Worm (Caenorhabditis elegans) whole organism, young adult: ENCODE measurements around the gene col-14.

Source experiments
- B0035.1 ChIP-seq: sonication (generic microtip); optimal IDR thresholded peaks from 2 replicates; lab custom pipeline; 2016; ENCODE audit warnings: missing genetic modification characterization, mild to moderate bottlenecking, missing compliant biosample characterization, missing genotype, missing genetic modification reagents
- F10E7.11 ChIP-seq: sonication (generic microtip); optimal IDR thresholded peaks from 2 replicates; lab custom pipeline; 2017; ENCODE audit warnings: mild to moderate bottlenecking, missing genetic modification characterization, moderate library complexity, missing compliant biosample characterization
- F37B4.10 ChIP-seq: fragments of 200-800 bp; sonication (Bioruptor generic); IDR thresholded peaks from 2 replicates; pipeline ENCODE4 v1.3.6; 2022; ENCODE audit warnings: missing genetic modification characterization, missing compliant biosample characterization
- F57C9.4 ChIP-seq: sonication (generic microtip); optimal IDR thresholded peaks from 2 replicates; lab custom pipeline; 2017; ENCODE audit warnings: mild to moderate bottlenecking, missing genetic modification characterization, missing compliant biosample characterization
- K12H6.12 ChIP-seq: fragments of 200-800 bp; sonication (Bioruptor generic); optimal IDR thresholded peaks from 2 replicates; lab custom pipeline; 2018; ENCODE audit warnings: mild to moderate bottlenecking, missing genetic modification characterization, missing compliant biosample characterization
- T07F8.4 ChIP-seq: sonication (generic microtip); optimal IDR thresholded peaks from 2 replicates; lab custom pipeline; 2016; ENCODE audit warnings: mild to moderate bottlenecking, missing genetic modification characterization, moderate library complexity, missing compliant biosample characterization
- Y53F4B.3 ChIP-seq: fragments of 200-800 bp; sonication (Bioruptor generic); IDR thresholded peaks from 2 replicates; pipeline ENCODE4 v1.3.6; 2022; ENCODE audit warnings: missing genetic modification reagents, missing genetic modification characterization, missing compliant biosample characterization
- Y56A3A.18 ChIP-seq: fragments of 200-800 bp; sonication (Bioruptor generic); IDR thresholded peaks from 2 replicates; pipeline ENCODE4 v1.3.6; 2022; ENCODE audit warnings: missing genetic modification reagents, missing genetic modification characterization, missing compliant biosample characterization
- Y67H2A.10 ChIP-seq: fragments of 200-800 bp; sonication (Bioruptor generic); conservative IDR thresholded peaks from 2 replicates; pipeline ENCODE4 v1.3.6; 2022; ENCODE audit warnings: missing genetic modification reagents, missing genetic modification characterization, missing compliant biosample characterization
- Y79H2A.3 ChIP-seq: fragments of 200-800 bp; sonication (Bioruptor generic); conservative IDR thresholded peaks from 2 replicates; pipeline ENCODE4 v1.3.6; 2022; ENCODE audit warnings: missing genetic modification reagents, missing genetic modification characterization, missing compliant biosample characterization
- atf-7 ChIP-seq: sonication (generic microtip); optimal IDR thresholded peaks from 2 replicates; lab custom pipeline; 2017; ENCODE audit warnings: mild to moderate bottlenecking, missing genetic modification characterization, missing compliant biosample characterization
- attf-5 ChIP-seq: fragments of 200-800 bp; sonication (Bioruptor generic); optimal IDR thresholded peaks from 2 replicates; lab custom pipeline; 2018; ENCODE audit warnings: mild to moderate bottlenecking, missing genetic modification characterization, missing compliant biosample characterization
- cebp-1 ChIP-seq, 2 experiments: fragments of 200-800 bp in 1 of 2; sonication (Bioruptor generic) in 1 of 2; sonication (generic microtip) in 1 of 2; IDR thresholded peaks in 1 of 2; optimal IDR thresholded peaks in 1 of 2; 2 replicates each; pipeline versions ENCODE4 v1.3.6 to Lab custom; 2017 to 2022; ENCODE audit warnings: missing compliant biosample characterization in 2 of 2, missing genetic modification characterization in 2 of 2, mild to moderate bottlenecking in 1 of 2, missing genetic modification reagents in 1 of 2, moderate library complexity in 1 of 2
- cebp-2 ChIP-seq: fragments of 200-800 bp; sonication (Bioruptor generic); IDR thresholded peaks from 2 replicates; pipeline ENCODE4 v1.3.6; 2022; ENCODE audit warnings: missing genetic modification characterization, missing compliant biosample characterization
- ceh-40 ChIP-seq: fragments of 200-800 bp; sonication (Bioruptor generic); IDR thresholded peaks from 2 replicates; pipeline ENCODE4 v1.3.6; 2022; ENCODE audit warnings: missing genetic modification characterization, missing compliant biosample characterization
- die-1 ChIP-seq: sonication (generic microtip); optimal IDR thresholded peaks from 2 replicates; lab custom pipeline; 2016; ENCODE audit warnings: missing genotype, mild to moderate bottlenecking, missing genetic modification characterization, missing compliant biosample characterization
- dox-1 ChIP-seq: fragments of 200-800 bp; sonication (Bioruptor generic); IDR thresholded peaks from 2 replicates; pipeline ENCODE4 v1.3.6; 2022; ENCODE audit warnings: missing genetic modification reagents, missing genetic modification characterization, missing compliant biosample characterization
- egl-18 ChIP-seq: fragments of 200-800 bp; sonication (Bioruptor generic); IDR thresholded peaks from 2 replicates; pipeline ENCODE4 v1.3.6; 2022; ENCODE audit warnings: missing genetic modification reagents, missing genetic modification characterization, missing compliant biosample characterization
- ets-4 ChIP-seq: fragments of 200-800 bp; sonication (Bioruptor generic); optimal IDR thresholded peaks from 2 replicates; lab custom pipeline; 2018; ENCODE audit warnings: mild to moderate bottlenecking, missing genetic modification characterization, missing compliant biosample characterization
- gei-17 ChIP-seq: fragments of 200-800 bp; sonication (Bioruptor generic); optimal IDR thresholded peaks from 2 replicates; lab custom pipeline; 2018; ENCODE audit warnings: mild to moderate bottlenecking, missing genetic modification characterization, missing compliant biosample characterization
- hlh-26 ChIP-seq: fragments of 200-800 bp; sonication (Bioruptor generic); conservative IDR thresholded peaks from 2 replicates; pipeline ENCODE4 v1.3.6; 2022; ENCODE audit warnings: missing genetic modification reagents, missing genetic modification characterization, missing compliant biosample characterization
- hrde-1 ChIP-seq: sonication (generic microtip); optimal IDR thresholded peaks from 2 replicates; lab custom pipeline; 2016; ENCODE audit warnings: missing genetic modification characterization, mild to moderate bottlenecking, missing compliant biosample characterization, moderate library complexity, missing genotype, missing genetic modification reagents, borderline replicate concordance
- hsf-1 ChIP-seq: fragments of 200-800 bp; sonication (Bioruptor generic); IDR thresholded peaks from 2 replicates; pipeline ENCODE4 v1.3.6; 2022; ENCODE audit warnings: missing genetic modification reagents, missing genetic modification characterization, missing compliant biosample characterization
- lin-26 ChIP-seq: fragments of 200-800 bp; sonication (Bioruptor generic); IDR thresholded peaks from 2 replicates; pipeline ENCODE4 v1.3.6; 2022; ENCODE audit warnings: missing genetic modification reagents, missing genetic modification characterization, missing compliant biosample characterization
- lin-35 ChIP-seq, 3 experiments: fragments of 150-350 bp in 2 of 3; sonication (generic microtip) in 1 of 3; optimal IDR thresholded peaks; 2 replicates each; lab custom pipeline; 2014 to 2018; ENCODE audit warnings: missing biosample characterization in 3 of 3, missing genetic modification characterization in 3 of 3, missing genetic modification reagents in 3 of 3
- lsy-27 ChIP-seq: sonication (generic microtip); optimal IDR thresholded peaks from 2 replicates; lab custom pipeline; 2017; ENCODE audit warnings: missing genetic modification characterization, mild to moderate bottlenecking, missing compliant biosample characterization, antibody characterized with exemption, missing genotype, borderline replicate concordance; ENCODE audit not compliant: insufficient read depth
- madf-10 ChIP-seq: sonication (generic microtip); optimal IDR thresholded peaks from 2 replicates; lab custom pipeline; 2016; ENCODE audit warnings: mild to moderate bottlenecking, missing genetic modification characterization, missing compliant biosample characterization
- madf-3 ChIP-seq: fragments of 200-800 bp; sonication (Bioruptor generic); IDR thresholded peaks from 2 replicates; pipeline ENCODE4 v1.3.6; 2022; ENCODE audit warnings: missing genetic modification reagents, missing genetic modification characterization, missing compliant biosample characterization
- mel-28 ChIP-seq: sonication (generic microtip); optimal IDR thresholded peaks from 2 replicates; lab custom pipeline; 2016; ENCODE audit warnings: borderline replicate concordance, mild to moderate bottlenecking, missing genetic modification characterization, missing compliant biosample characterization
- mxl-1 ChIP-seq: sonication (generic microtip); optimal IDR thresholded peaks from 2 replicates; lab custom pipeline; 2016; ENCODE audit warnings: missing genetic modification characterization, missing compliant biosample characterization
- nhr-179 ChIP-seq: sonication (generic microtip); optimal IDR thresholded peaks from 2 replicates; lab custom pipeline; 2016; ENCODE audit warnings: mild to moderate bottlenecking, missing genetic modification characterization, missing compliant biosample characterization
- nhr-27 ChIP-seq: fragments of 200-800 bp; sonication (Bioruptor generic); optimal IDR thresholded peaks from 2 replicates; lab custom pipeline; 2018; ENCODE audit warnings: mild to moderate bottlenecking, missing genetic modification characterization, moderate library complexity, missing compliant biosample characterization
- nhr-80 ChIP-seq: sonication (generic microtip); optimal IDR thresholded peaks from 2 replicates; lab custom pipeline; 2016; ENCODE audit warnings: missing genetic modification characterization, missing compliant biosample characterization
- rec-8 ChIP-seq, 2 experiments: sonication (generic microtip); optimal IDR thresholded peaks; 2 replicates each; lab custom pipeline; 2016; ENCODE audit warnings: mild to moderate bottlenecking in 2 of 2, missing genetic modification characterization in 2 of 2, missing genetic modification reagents in 2 of 2, missing genotype in 2 of 2, missing biosample characterization in 1 of 2, missing compliant biosample characterization in 1 of 2, moderate library complexity in 1 of 2
- repo-1 ChIP-seq: sonication (generic microtip); optimal IDR thresholded peaks from 2 replicates; lab custom pipeline; 2017; ENCODE audit warnings: mild to moderate bottlenecking, missing genetic modification characterization, missing compliant biosample characterization
- rpc-1 ChIP-seq, 2 experiments: fragments of 150-350 bp in 1 of 2; sonication (generic microtip) in 1 of 2; optimal IDR thresholded peaks; 2 replicates each; lab custom pipeline; 2014 to 2018; ENCODE audit warnings: missing biosample characterization in 1 of 2, missing genetic modification characterization in 1 of 2, missing genetic modification reagents in 1 of 2, missing genotype in 1 of 2
- sea-2 ChIP-seq: fragments of 200-800 bp; sonication (Bioruptor generic); IDR thresholded peaks from 2 replicates; pipeline ENCODE4 v1.3.6; 2022; ENCODE audit warnings: missing genetic modification characterization, missing compliant biosample characterization
- snpc-4 ChIP-seq, 5 experiments: fragments of 150-350 bp in 1 of 5; sonication (generic microtip) in 4 of 5; optimal IDR thresholded peaks; 2 replicates each; lab custom pipeline; 2014 to 2018; ENCODE audit warnings: missing genetic modification characterization in 5 of 5, missing biosample characterization in 3 of 5, antibody characterized with exemption in 2 of 5, mild to moderate bottlenecking in 2 of 5, missing compliant biosample characterization in 2 of 5, missing genotype in 2 of 5, moderate library complexity in 2 of 5, missing genetic modification reagents in 1 of 5
- tbp1 ChIP-seq: fragments of 200-800 bp; sonication (Bioruptor generic); optimal IDR thresholded peaks from 2 replicates; lab custom pipeline; 2018; ENCODE audit warnings: mild to moderate bottlenecking, missing genetic modification characterization, missing compliant biosample characterization
- unc-130 ChIP-seq: sonication (generic microtip); optimal IDR thresholded peaks from 2 replicates; lab custom pipeline; 2016; ENCODE audit warnings: missing genetic modification reagents, missing genetic modification characterization, missing compliant biosample characterization
- zim-3 ChIP-seq: sonication (generic microtip); optimal IDR thresholded peaks from 2 replicates; lab custom pipeline; 2017; ENCODE audit warnings: mild to moderate bottlenecking, missing genetic modification characterization, moderate library complexity, missing compliant biosample characterization
- ztf-18 ChIP-seq: sonication (generic microtip); optimal IDR thresholded peaks from 2 replicates; lab custom pipeline; 2016; ENCODE audit warnings: missing genotype, mild to moderate bottlenecking, missing genetic modification characterization, missing compliant biosample characterization
- ztf-25 ChIP-seq: fragments of 200-800 bp; sonication (Bioruptor generic); IDR thresholded peaks from 2 replicates; pipeline ENCODE4 v1.3.6; 2022; ENCODE audit warnings: missing genetic modification reagents, missing genetic modification characterization, missing compliant biosample characterization
- ztf-26 ChIP-seq: sonication (generic microtip); optimal IDR thresholded peaks from 2 replicates; lab custom pipeline; 2017; ENCODE audit warnings: missing genetic modification characterization, missing compliant biosample characterization

The col-14 gene

DNA sequence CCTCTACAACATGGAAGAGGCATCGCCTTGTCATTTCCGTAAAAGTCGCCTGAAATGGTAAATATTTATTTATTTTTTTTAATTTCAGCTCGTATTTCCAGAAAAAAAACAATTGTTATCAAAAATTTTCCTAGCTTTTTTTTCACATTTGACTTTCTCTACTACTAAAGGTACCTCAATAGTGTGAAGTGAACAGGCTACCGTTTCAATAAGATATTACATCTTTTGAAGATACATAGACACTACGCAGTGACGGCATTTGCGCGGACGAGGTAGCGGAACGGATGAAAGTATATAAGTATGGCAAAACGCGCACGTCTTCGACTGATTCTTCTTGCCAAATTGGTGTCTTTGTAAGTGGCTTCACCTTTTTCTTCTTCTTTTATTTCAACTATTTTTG, at the start of gene col-14:
Gene col-14, plus strand, starts transcription at position 301 of the 400 bp plus-strand sequence.
- no peak for TF ChIP-seq unc-130 (GFP tag; lab: Kevin White, UChicago)
- no peak for TF ChIP-seq madf-10 (tag; lab: Kevin White, UChicago)
- no peak for TF ChIP-seq Y53F4B.3 (GFP tag; lab: Robert Waterston, UW)
- TF ChIP-seq Y79H2A.3 = no peak
- no peak for TF ChIP-seq atf-7
- TF ChIP-seq B0035.1 (tag; lab: Kevin White, UChicago) = no peak
- TF ChIP-seq cebp-1 (GFP tag; IDR thresholded peaks at IDR 0.05; lab: Robert Waterston, UW) = no peak
- TF ChIP-seq cebp-1 (tag; optimal IDR thresholded peaks at IDR 0.05; lab: Kevin White, UChicago) = no peak
- no peak for TF ChIP-seq T07F8.4 (tag; lab: Kevin White, UChicago)

DNA sequence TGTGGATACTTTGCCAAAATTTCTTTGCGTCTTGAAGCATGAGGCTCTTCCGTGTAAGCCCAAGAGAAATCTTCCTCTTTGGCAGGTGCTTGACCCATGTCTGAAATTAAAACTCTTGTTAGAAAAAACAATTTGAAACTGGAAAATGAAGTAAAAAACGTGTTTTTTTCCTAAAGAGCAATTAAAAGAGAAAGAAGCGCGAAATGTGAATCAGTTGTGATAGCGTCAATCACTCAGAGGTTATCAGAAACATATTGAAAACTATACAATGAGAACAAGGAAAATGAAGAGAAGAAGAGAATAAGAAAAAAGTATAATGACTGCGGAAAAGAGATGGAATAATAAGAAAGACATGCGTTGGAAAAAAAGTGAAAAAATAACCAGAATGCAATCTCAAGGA, 46.4 kb upstream of the col-14 start, which contains the start of gene F33D4.4:
Gene F33D4.4, minus strand, starts transcription at position 101 of the 400 bp plus-strand sequence.
- no peak for TF ChIP-seq ztf-18 (tag; lab: Kevin White, UChicago)
- no peak for TF ChIP-seq ets-4 (GFP tag; lab: Kevin White, UChicago)
- TF ChIP-seq nhr-80 (tag; lab: Kevin White, UChicago) = no peak
- no peak for TF ChIP-seq nhr-27 (tag; lab: Kevin White, UChicago)
- TF ChIP-seq lin-35 (GFP tag; optimal IDR thresholded peaks at IDR 0.05; lab: Kevin White, UChicago) = no peak
- no peak for TF ChIP-seq dox-1

DNA sequence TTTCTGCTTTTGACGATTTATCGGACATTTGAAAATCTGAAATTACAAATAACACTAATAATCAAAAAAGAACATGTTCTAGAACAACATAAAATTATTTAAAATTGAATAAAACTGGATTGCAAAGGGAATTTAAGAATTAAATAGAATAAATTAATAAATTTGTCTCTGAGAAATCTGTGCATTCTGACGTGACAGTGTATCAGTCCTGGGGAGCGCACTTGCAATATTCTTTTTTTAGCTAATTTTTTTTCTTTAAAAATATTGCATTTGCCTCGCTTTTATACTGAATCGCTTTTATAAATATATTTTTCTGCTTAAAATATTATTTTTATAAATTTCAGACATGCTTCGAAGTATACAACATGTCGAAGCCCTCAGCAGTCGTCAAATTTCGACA, 43.5 kb upstream of the col-14 start, which contains the start of the genes mrpl-1, emc-6 and mrps-24:
Gene mrpl-1, minus strand, starts transcription at position 1 of the 400 bp plus-strand sequence.
Gene emc-6, minus strand, starts transcription at position 36 of the 400 bp plus-strand sequence.
Gene mrps-24, plus strand, starts transcription at position 345 of the 400 bp plus-strand sequence.
- TF ChIP-seq lin-26 (no peak), hsf-1 (GFP tag; lab: Robert Waterston, UW) (no peak), lsy-27 (tag; lab: Kevin White, UChicago) (no peak), die-1 (tag; lab: Kevin White, UChicago) (no peak), F37B4.10 (GFP tag; lab: Robert Waterston, UW) (no peak), madf-3 (GFP tag; lab: Robert Waterston, UW) (no peak), rpc-1 (optimal IDR thresholded peaks at IDR 0.05; lab: Kevin White, UChicago) (no peak), rpc-1 (tag; optimal IDR thresholded peaks at IDR 0.05; lab: Kevin White, UChicago) (no peak), snpc-4 (GFP tag; optimal IDR thresholded peaks at IDR 0.05; lab: Kevin White, UChicago) (peak; percentile 56), snpc-4 (tag; optimal IDR thresholded peaks at IDR 0.05; lab: Kevin White, UChicago) (peak in 3 of 4 experiments; percentile 30 to 64 (median 48)), rec-8 (tag; optimal IDR thresholded peaks at IDR 0.05; lab: Kevin White, UChicago) (no peak), unc-130 (GFP tag; lab: Kevin White, UChicago) (no peak), nhr-179 (tag; lab: Kevin White, UChicago) (no peak), repo-1 (tag; lab: Kevin White, UChicago) (no peak), tbp1 (GFP tag; lab: Kevin White, UChicago) (peak; percentile 23), mel-28 (tag; lab: Kevin White, UChicago) (no peak), K12H6.12 (no peak), cebp-2 (GFP tag; lab: Robert Waterston, UW) (no peak), hlh-26 (GFP tag; lab: Robert Waterston, UW) (no peak), zim-3 (no peak), gei-17 (GFP tag; lab: Kevin White, UChicago) (no peak), F10E7.11 (tag; lab: Kevin White, UChicago) (no peak), egl-18 (GFP tag; lab: Robert Waterston, UW) (no peak), ztf-18 (tag; lab: Kevin White, UChicago) (no peak), ceh-40 (no peak), Y67H2A.10 (no peak), ztf-26 (tag; lab: Kevin White, UChicago) (no peak), attf-5 (GFP tag; lab: Kevin White, UChicago) (peak; percentile 73), F57C9.4 (tag; lab: Kevin White, UChicago) (no peak), mxl-1 (tag; lab: Kevin White, UChicago) (no peak), sea-2 (no peak), ztf-25 (GFP tag; lab: Robert Waterston, UW) (no peak), hrde-1 (no peak), Y56A3A.18 (GFP tag; lab: Robert Waterston, UW) (no peak)
